Fruit fly (Drosophila melanogaster): ENCODE results near the gene CG9411.

dm6 chrX:14481206-14481605 is 1.3 kb upstream of the CG9411 start:
- TF ChIP-seq CG15710 (tag; optimal IDR thresholded peaks at IDR 0.05) (no peak), Pif1A (GFP tag; optimal IDR thresholded peaks at IDR 0.05) (no peak), rn (GFP tag; IDR thresholded peaks at IDR 0.05) (no peak), CG9948 (tag; optimal IDR thresholded peaks at IDR 0.05) (no peak), CG34367 (tag; optimal IDR thresholded peaks at IDR 0.05) (no peak), CG14655 (GFP tag; optimal IDR thresholded peaks at IDR 0.05) (no peak), CG13204 (GFP tag; optimal IDR thresholded peaks at IDR 0.05) (no peak), EcR (GFP tag; optimal IDR thresholded peaks at IDR 0.05) (no peak), Snoo (tag; optimal IDR thresholded peaks at IDR 0.05) (no peak), CG10348 (GFP tag; IDR thresholded peaks at IDR 0.05) (no peak), gl (tag; optimal IDR thresholded peaks at IDR 0.05) (no peak), CG8301 (tag; optimal IDR thresholded peaks at IDR 0.05) (no peak), CG4496 (GFP tag; IDR thresholded peaks at IDR 0.05) (no peak), Ets98B (GFP tag; IDR thresholded peaks at IDR 0.05) (no peak)
